Worm (Caenorhabditis elegans) whole organism, young adult: ENCODE measurements around the gene F14F8.14.
"Not testable (repeated sequence)": the region's sequence is repeated elsewhere in the genome, so short reads cannot be mapped to it uniquely, and the experiment has no call there.

Experiments
- ama-1 ChIP-seq, 3 experiments: fragments of 150-350 bp in 1 of 3; sonication (generic microtip) in 2 of 3; optimal IDR thresholded peaks; 2 replicates each; lab custom pipeline; 2014 to 2018; ENCODE audit warnings: missing biosample characterization in 2 of 3, missing genetic modification characterization in 2 of 3, missing genetic modification reagents in 2 of 3
- aptf-2 ChIP-seq: fragments of 200-800 bp; sonication (Bioruptor generic); conservative IDR thresholded peaks from 2 replicates; pipeline ENCODE4 v1.3.6; 2022; ENCODE audit warnings: missing genetic modification reagents, missing genetic modification characterization, missing compliant biosample characterization
- efl-1 ChIP-seq: fragments of 150-350 bp; optimal IDR thresholded peaks from 2 replicates; lab custom pipeline; 2014; ENCODE audit warnings: missing biosample characterization, missing genetic modification reagents, missing genetic modification characterization
- ets-4 ChIP-seq: fragments of 200-800 bp; sonication (Bioruptor generic); optimal IDR thresholded peaks from 2 replicates; lab custom pipeline; 2018; ENCODE audit warnings: mild to moderate bottlenecking, missing genetic modification characterization, missing compliant biosample characterization
- madf-10 ChIP-seq: sonication (generic microtip); optimal IDR thresholded peaks from 2 replicates; lab custom pipeline; 2016; ENCODE audit warnings: mild to moderate bottlenecking, missing genetic modification characterization, missing compliant biosample characterization
- mes-4 ChIP-seq: sonication (generic microtip); optimal IDR thresholded peaks from 2 replicates; lab custom pipeline; 2016; ENCODE audit warnings: missing genotype, missing genetic modification characterization, missing compliant biosample characterization
- sea-2 ChIP-seq: fragments of 200-800 bp; sonication (Bioruptor generic); IDR thresholded peaks from 2 replicates; pipeline ENCODE4 v1.3.6; 2022; ENCODE audit warnings: missing genetic modification characterization, missing compliant biosample characterization
- somi-1 ChIP-seq: fragments of 200-800 bp; sonication (Bioruptor generic); optimal IDR thresholded peaks from 2 replicates; lab custom pipeline; 2018; ENCODE audit warnings: mild to moderate bottlenecking, missing genetic modification characterization, missing compliant biosample characterization
- sptf-2 ChIP-seq: fragments of 200-800 bp; sonication (Bioruptor generic); optimal IDR thresholded peaks from 2 replicates; lab custom pipeline; 2018; ENCODE audit warnings: mild to moderate bottlenecking, missing genetic modification characterization, missing compliant biosample characterization
- unc-62 ChIP-seq: fragments of 150-350 bp; optimal IDR thresholded peaks from 2 replicates; lab custom pipeline; 2014; ENCODE audit warnings: missing biosample characterization, missing genetic modification reagents, missing genetic modification characterization

ce11 chrV:16660816-16661215 is 5.7 kb downstream of the F14F8.14 start, which contains the start of gene Y70C5B.2:
- not testable (repeated sequence) for TF ChIP-seq mes-4 (tag; lab: Kevin White, UChicago); ets-4; aptf-2; ama-1 (optimal IDR thresholded peaks at IDR 0.05; lab: Kevin White, UChicago); ama-1 (GFP tag; optimal IDR thresholded peaks at IDR 0.05; lab: Kevin White, UChicago); sea-2 (GFP tag; lab: Robert Waterston, UW); madf-10 (tag; lab: Kevin White, UChicago); unc-62 (GFP tag; lab: Kevin White, UChicago); efl-1 (GFP tag; lab: Kevin White, UChicago); sptf-2; somi-1 (GFP tag; lab: Kevin White, UChicago)
